Fruit fly (Drosophila melanogaster): Measurements from ENCODE around the gene CG13786.

The CG13786 gene

DNA sequence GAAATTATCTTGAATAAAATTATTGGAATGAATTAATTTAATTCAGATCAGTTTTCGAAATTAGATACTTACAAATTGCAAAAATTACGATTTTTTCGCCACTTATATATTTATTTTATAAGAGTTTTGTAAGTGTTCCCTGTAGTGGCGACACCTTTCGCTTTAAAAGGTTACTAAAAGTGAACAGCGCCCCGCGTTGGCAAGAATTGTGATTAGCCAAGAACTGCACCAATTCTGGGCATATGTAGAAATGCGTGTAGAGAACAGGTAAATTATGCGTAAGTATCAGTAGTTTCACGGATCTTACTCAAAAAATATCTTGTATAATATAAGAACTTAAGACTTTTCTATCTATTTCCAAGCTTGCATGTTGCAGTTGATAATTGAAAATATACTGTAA, 28.6 kb upstream of the CG13786 start (continued):
- TF ChIP-seq HmgD (GFP tag; optimal IDR thresholded peaks at IDR 0.05) (peak; percentile 43), hbn (GFP tag; IDR thresholded peaks at IDR 0.05; ENCODE audit: partially characterized antibody) (no peak), CG11085 (GFP tag; IDR thresholded peaks at IDR 0.05) (peak; percentile 76), Med (GFP tag) (peak; percentile 95), CG13894 (tag; optimal IDR thresholded peaks at IDR 0.05) (peak; percentile 27), CG8478 (optimal IDR thresholded peaks at IDR 0.05) (no peak), wor (GFP tag; IDR thresholded peaks at IDR 0.05) (no peak; the same call in 1 of the 2 replicates), Hr3 (GFP tag; optimal IDR thresholded peaks at IDR 0.05) (peak; percentile 65), fd96Cb (tag; optimal IDR thresholded peaks at IDR 0.05) (peak; percentile 36), Lhr (GFP tag; optimal IDR thresholded peaks at IDR 0.05) (peak; percentile 82), tup (GFP tag; optimal IDR thresholded peaks at IDR 0.05) (peak; percentile 9), CG31365 (tag; optimal IDR thresholded peaks at IDR 0.05) (peak; percentile 35), usp (GFP tag; optimal IDR thresholded peaks at IDR 0.05) (no peak), Six4 (GFP tag; optimal IDR thresholded peaks at IDR 0.05) (peak; percentile 16), lab (GFP tag; optimal IDR thresholded peaks at IDR 0.05) (no peak), crc (GFP tag; optimal IDR thresholded peaks at IDR 0.05) (no peak), twi (tag; optimal IDR thresholded peaks at IDR 0.05) (peak; percentile 46), CG9609 (GFP tag; optimal IDR thresholded peaks at IDR 0.05) (peak; percentile 34), E2f1 (GFP tag; IDR thresholded peaks at IDR 0.05) (no peak), unpg (GFP tag; optimal IDR thresholded peaks at IDR 0.05) (peak; percentile 59), schlank (tag; optimal IDR thresholded peaks at IDR 0.05) (no peak), TFAM (GFP tag; optimal IDR thresholded peaks at IDR 0.05) (no peak), Doc2 (GFP tag; IDR thresholded peaks at IDR 0.05) (no peak; the same call in 1 of the 2 replicates), Abd-B (GFP tag; optimal IDR thresholded peaks at IDR 0.05) (peak; percentile 39), lilli (GFP tag; optimal IDR thresholded peaks at IDR 0.05) (peak; percentile 52), zfh1 (GFP tag; IDR thresholded peaks at IDR 0.05) (peak; percentile 54; the same call in 2 of the 3 replicates), CG9727 (GFP tag; optimal IDR thresholded peaks at IDR 0.05) (no peak), Myb (GFP tag; optimal IDR thresholded peaks at IDR 0.05) (peak; percentile 29), chm (GFP tag; IDR thresholded peaks at IDR 0.05) (no peak), CG4617 (GFP tag; optimal IDR thresholded peaks at IDR 0.05; ENCODE audit: borderline replicate concordance) (peak; percentile 33), GATAe (GFP tag; conservative IDR thresholded peaks at IDR 0.05) (no peak), bbx (GFP tag; IDR thresholded peaks at IDR 0.05; ENCODE audit: partially characterized antibody) (peak; percentile 31; the same call in 1 of the 2 replicates), H15 (GFP tag; IDR thresholded peaks at IDR 0.05) (peak; percentile 55; the same call in 1 of the 3 replicates), Dll (GFP tag; IDR thresholded peaks at IDR 0.05; ENCODE audit: partially characterized antibody) (no peak), Scr (GFP tag; IDR thresholded peaks at IDR 0.05; ENCODE audit: partially characterized antibody) (no peak), Ets97D (GFP tag; optimal IDR thresholded peaks at IDR 0.05) (peak; percentile 43), mirr (GFP tag; optimal IDR thresholded peaks at IDR 0.05) (no peak), hth (optimal IDR thresholded peaks at IDR 0.05) (no peak), Dip2 (GFP tag; IDR thresholded peaks at IDR 0.05) (peak; percentile 60), fru (optimal IDR thresholded peaks at IDR 0.05) (no peak), scrt (GFP tag; optimal IDR thresholded peaks at IDR 0.05) (no peak), CG7839 (tag; optimal IDR thresholded peaks at IDR 0.05) (peak; percentile 69), oc (tag; optimal IDR thresholded peaks at IDR 0.05) (no peak), CG7372 (GFP tag; IDR thresholded peaks at IDR 0.05) (peak; percentile 13; the same call in 1 of the 2 replicates), dmrt99B (tag; optimal IDR thresholded peaks at IDR 0.05) (peak; percentile 27), CG13123 (GFP tag; optimal IDR thresholded peaks at IDR 0.05) (peak; percentile 17), gcm2 (GFP tag; optimal IDR thresholded peaks at IDR 0.05) (no peak), CG10979 (tag; optimal IDR thresholded peaks at IDR 0.05) (peak; percentile 46), grn (GFP tag; optimal IDR thresholded peaks at IDR 0.05) (no peak), CG4424 (GFP tag; optimal IDR thresholded peaks at IDR 0.05) (peak; percentile 69), ro (GFP tag; IDR thresholded peaks at IDR 0.05) (no peak), zfh2 (GFP tag; optimal IDR thresholded peaks at IDR 0.05) (peak; percentile 18)
